Fruit fly (Drosophila melanogaster): ENCODE results near the gene RpS5a.

RpS5a gene

DNA sequence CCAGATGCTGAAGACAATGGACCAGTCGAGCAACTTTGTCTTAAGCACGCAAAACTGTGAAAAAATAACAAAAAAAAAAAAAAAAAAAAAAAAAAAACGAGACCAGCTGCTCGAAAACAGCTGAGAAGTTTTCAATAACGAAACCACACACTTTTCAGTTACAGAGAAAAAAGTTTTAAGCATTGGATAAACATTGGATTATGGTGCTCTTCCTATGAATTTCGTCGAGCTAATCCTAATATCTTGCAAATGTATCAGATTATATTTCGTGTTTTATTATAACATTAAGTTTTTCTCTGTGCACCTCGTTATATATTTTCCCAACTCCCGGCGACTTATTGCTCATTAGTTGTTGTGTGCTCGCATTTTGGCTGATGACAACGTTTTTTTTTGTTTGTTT lies 28.5 kb upstream of the RpS5a start (continued):
- no peak for TF ChIP-seq GATAe (GFP tag; conservative IDR thresholded peaks at IDR 0.05)
- no peak for TF ChIP-seq h (optimal IDR thresholded peaks at IDR 0.05)
- 0 out of 2 replicates have a peak, but pooled peaks have one; percentile 20 for TF ChIP-seq CG31224 (GFP tag; IDR thresholded peaks at IDR 0.05)
- no peak for TF ChIP-seq btn (GFP tag; optimal IDR thresholded peaks at IDR 0.05)
- TF ChIP-seq ab (GFP tag; optimal IDR thresholded peaks at IDR 0.05) = no peak
- no peak for TF ChIP-seq CG13287 (GFP tag; IDR thresholded peaks at IDR 0.05; ENCODE audit: partially characterized antibody)
- TF ChIP-seq Ravus (GFP tag; IDR thresholded peaks at IDR 0.05) = no peak
- TF ChIP-seq CG11504 (tag; optimal IDR thresholded peaks at IDR 0.05) = peak; percentile 65
- no peak for TF ChIP-seq br (optimal IDR thresholded peaks at IDR 0.05)
- peak; percentile 74 for TF ChIP-seq CG14441 (GFP tag; IDR thresholded peaks at IDR 0.05)
- no peak for TF ChIP-seq CG4328 (GFP tag; optimal IDR thresholded peaks at IDR 0.05)
- TF ChIP-seq CG15011 (GFP tag; optimal IDR thresholded peaks at IDR 0.05) = no peak
- no peak for TF ChIP-seq fd64A (GFP tag; optimal IDR thresholded peaks at IDR 0.05)
- TF ChIP-seq CkIIα-i1 (GFP tag; IDR thresholded peaks at IDR 0.05) = no peak
- TF ChIP-seq Usf (GFP tag; optimal IDR thresholded peaks at IDR 0.05) = no peak
- peak; percentile 9 for TF ChIP-seq CG13123 (GFP tag; optimal IDR thresholded peaks at IDR 0.05)
- peak; percentile 46 for TF ChIP-seq slp2 (GFP tag; optimal IDR thresholded peaks at IDR 0.05)
- TF ChIP-seq Lhr (GFP tag; optimal IDR thresholded peaks at IDR 0.05) = no peak
- TF ChIP-seq rib (GFP tag; IDR thresholded peaks at IDR 0.05) = no peak
- no peak for TF ChIP-seq sens-2 (GFP tag; IDR thresholded peaks at IDR 0.05)
- no peak for TF ChIP-seq sr (GFP tag; IDR thresholded peaks at IDR 0.05)
- TF ChIP-seq Neu2 (GFP tag; optimal IDR thresholded peaks at IDR 0.05; ENCODE audit: borderline replicate concordance) = no peak
- TF ChIP-seq usp (GFP tag; optimal IDR thresholded peaks at IDR 0.05) = no peak
- TF ChIP-seq Nf-YB (GFP tag; optimal IDR thresholded peaks at IDR 0.05) = no peak
- no peak for TF ChIP-seq CG2202 (tag; optimal IDR thresholded peaks at IDR 0.05)
- TF ChIP-seq bcd (GFP tag; optimal IDR thresholded peaks at IDR 0.05) = peak; percentile 34
- TF ChIP-seq H15 (GFP tag; IDR thresholded peaks at IDR 0.05) = 0 out of 3 replicates have a peak, but pooled peaks have one; percentile 38
- TF ChIP-seq disco-r (GFP tag; optimal IDR thresholded peaks at IDR 0.05) = peak; percentile 48
- peak; percentile 31; the same call in 1 of the 2 replicates for TF ChIP-seq CG4730 (GFP tag; IDR thresholded peaks at IDR 0.05)
- TF ChIP-seq klu (GFP tag; IDR thresholded peaks at IDR 0.05) = peak; percentile 40; the same call in 1 of the 2 replicates
- TF ChIP-seq pzg (GFP tag; optimal IDR thresholded peaks at IDR 0.05) = no peak
- TF ChIP-seq CG4404 (GFP tag; IDR thresholded peaks at IDR 0.05) = no peak
- TF ChIP-seq mirr (GFP tag; optimal IDR thresholded peaks at IDR 0.05) = no peak
- no peak for TF ChIP-seq CG31365 (tag; optimal IDR thresholded peaks at IDR 0.05)
- 0 out of 2 replicates have a peak, but pooled peaks have one; percentile 19 for TF ChIP-seq peb (GFP tag; IDR thresholded peaks at IDR 0.05)
- TF ChIP-seq CG12942 (GFP tag; optimal IDR thresholded peaks at IDR 0.05) = peak; percentile 5
- peak; percentile 57 for TF ChIP-seq CG13424 (tag; optimal IDR thresholded peaks at IDR 0.05)
- TF ChIP-seq Awh (GFP tag; IDR thresholded peaks at IDR 0.05) = peak; percentile 74; the same call in 1 of the 2 replicates
- TF ChIP-seq CG9215 (GFP tag; IDR thresholded peaks at IDR 0.05) = no peak
- TF ChIP-seq sug (tag; optimal IDR thresholded peaks at IDR 0.05) = peak; percentile 3
- peak; percentile 67; the same call in 1 of the 2 replicates for TF ChIP-seq Xrp1 (GFP tag; IDR thresholded peaks at IDR 0.05)
- no peak for TF ChIP-seq salm (tag; optimal IDR thresholded peaks at IDR 0.05)
- no peak for TF ChIP-seq kni (GFP tag; optimal IDR thresholded peaks at IDR 0.05)
- no peak for TF ChIP-seq CG34376 (GFP tag; optimal IDR thresholded peaks at IDR 0.05)
- TF ChIP-seq CG1024 (GFP tag; IDR thresholded peaks at IDR 0.05) = no peak
- no peak for TF ChIP-seq Dll (GFP tag; IDR thresholded peaks at IDR 0.05; ENCODE audit: partially characterized antibody)
- TF ChIP-seq dimm (GFP tag; IDR thresholded peaks at IDR 0.05) = no peak
- TF ChIP-seq CG1832 (GFP tag; optimal IDR thresholded peaks at IDR 0.05) = no peak
- TF ChIP-seq CG10267 (tag; optimal IDR thresholded peaks at IDR 0.05) = peak; percentile 4
- no peak for TF ChIP-seq CG5245 (GFP tag; optimal IDR thresholded peaks at IDR 0.05)
- TF ChIP-seq Scr (GFP tag; IDR thresholded peaks at IDR 0.05; ENCODE audit: partially characterized antibody) = no peak
- no peak for TF ChIP-seq Bgb (GFP tag; IDR thresholded peaks at IDR 0.05; ENCODE audit: partially characterized antibody)

Measured in whole organism, embryonic.